Worm (Caenorhabditis elegans): ENCODE results near the gene C25D7.5.

DNA sequence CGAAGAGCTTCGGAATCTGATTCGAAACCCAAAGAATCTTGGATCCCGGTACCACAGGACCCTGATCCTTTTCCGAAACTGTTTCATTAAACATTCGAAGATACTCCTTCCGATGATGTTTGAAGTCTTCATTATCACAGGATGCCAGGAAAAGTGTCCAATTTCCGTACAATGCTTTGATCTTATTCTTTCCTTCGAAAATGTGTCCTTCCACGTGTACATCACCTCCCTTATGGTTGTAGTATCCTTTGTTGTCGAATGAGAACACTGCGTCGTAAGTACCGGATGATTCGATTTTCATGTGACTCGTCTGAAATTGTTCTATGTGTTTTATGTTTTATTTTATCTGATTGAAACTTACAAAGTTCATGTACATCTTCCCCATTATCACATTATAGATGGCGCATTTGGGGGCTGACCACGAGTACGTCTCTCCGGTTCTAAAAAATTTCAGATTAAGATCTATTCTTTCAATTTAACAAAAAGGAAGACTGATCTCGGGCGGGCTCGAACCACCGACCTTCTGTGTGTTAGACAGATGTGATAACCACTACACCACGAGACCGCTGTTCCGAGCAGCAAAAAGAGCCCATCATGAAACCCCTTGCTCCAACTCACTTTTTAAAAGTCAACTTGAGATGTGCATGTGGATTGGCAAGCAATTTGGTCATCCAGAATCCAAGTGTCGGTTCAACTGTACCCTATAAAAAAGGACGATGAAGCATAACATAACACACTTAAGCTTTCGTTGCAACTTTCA lies 39.7 kb upstream of the C25D7.5 start:
- TF ChIP-seq him-1 (tag; optimal IDR thresholded peaks at IDR 0.05) (peak; percentile 65), ama-1 (optimal IDR thresholded peaks at IDR 0.05) (no peak), ama-1 (GFP tag; optimal IDR thresholded peaks at IDR 0.05) (no peak), unc-62 (GFP tag; optimal IDR thresholded peaks at IDR 0.05) (no peak), dpl-1 (GFP tag; optimal IDR thresholded peaks at IDR 0.05) (no peak), tlf-1 (GFP tag; optimal IDR thresholded peaks at IDR 0.05) (no peak), nfya-2 (GFP tag; IDR thresholded peaks at IDR 0.05) (no peak)

Data from whole organism, young adult.